Worm (Caenorhabditis elegans): Measurements from ENCODE around the gene F38B2.2.
A peak's percentile ranks its signal among the peaks of the same experiment; 100 is the strongest.

F38B2.2 gene

DNA sequence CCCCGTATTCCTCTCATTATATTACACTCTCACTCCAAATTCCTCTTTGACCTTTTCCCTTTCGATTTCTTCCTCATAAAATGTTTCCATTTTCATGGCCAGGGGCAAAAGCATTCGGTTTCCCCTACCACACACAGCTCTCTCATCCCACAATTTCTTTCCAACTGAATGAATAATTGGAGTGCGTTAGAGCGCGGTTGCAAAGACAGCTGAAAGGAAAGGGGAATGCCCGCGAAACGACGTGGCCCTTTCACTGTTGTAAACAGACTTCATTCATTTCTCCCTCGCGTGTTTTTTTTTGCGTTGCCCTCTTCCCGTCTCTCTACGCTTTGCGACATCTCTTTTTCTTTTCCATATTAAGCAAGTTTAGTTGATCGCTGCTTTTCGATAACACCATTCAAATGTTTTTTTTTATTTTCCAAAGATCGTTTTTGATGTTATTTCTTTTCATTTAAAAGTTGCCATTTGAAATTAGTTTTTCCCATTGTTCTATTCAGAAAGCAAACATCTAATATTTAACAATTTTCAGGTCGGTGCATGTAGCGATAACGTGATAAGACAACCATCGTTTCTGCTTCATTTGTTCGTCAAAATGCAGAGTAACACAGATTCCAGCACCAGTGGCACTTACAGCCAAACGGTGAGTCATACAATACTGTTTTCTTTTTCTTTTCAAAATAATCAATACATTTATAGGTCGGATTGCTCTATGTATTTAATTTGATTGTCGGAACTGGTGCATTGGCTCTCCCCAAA, 16.7 kb downstream of the F38B2.2 start, which contains the start of gene C03A3.2 (continued):
- TF ChIP-seq jun-1 (tag; optimal IDR thresholded peaks at IDR 0.05) (no peak), alr-1 (tag; optimal IDR thresholded peaks at IDR 0.05; ENCODE audit: borderline replicate concordance) (no peak), aly-2 (tag; optimal IDR thresholded peaks at IDR 0.05) (no peak), zag-1 (tag; optimal IDR thresholded peaks at IDR 0.05) (no peak), rnt-1 (tag; optimal IDR thresholded peaks at IDR 0.05) (peak; percentile 55), dpl-1 (GFP tag; optimal IDR thresholded peaks at IDR 0.05) (peak; percentile 38 to 79 (median 61)), snu-23 (GFP tag; optimal IDR thresholded peaks at IDR 0.05) (peak; percentile 74), ceh-90 (tag; optimal IDR thresholded peaks at IDR 0.05) (no peak), ama-1 (optimal IDR thresholded peaks at IDR 0.05) (no peak), tlp-1 (tag; optimal IDR thresholded peaks at IDR 0.05) (no peak), pag-3 (tag; optimal IDR thresholded peaks at IDR 0.05; ENCODE audit: borderline replicate concordance, insufficient read depth) (no peak), efl-3 (GFP tag; optimal IDR thresholded peaks at IDR 0.05) (no peak), hlh-17 (GFP tag; optimal IDR thresholded peaks at IDR 0.05; ENCODE audit: borderline replicate concordance) (no peak), vab-15 (tag; optimal IDR thresholded peaks at IDR 0.05) (peak; percentile 92), C34B4.2 (tag; optimal IDR thresholded peaks at IDR 0.05) (no peak), nhr-11 (tag; optimal IDR thresholded peaks at IDR 0.05) (no peak), fos-1 (tag; optimal IDR thresholded peaks at IDR 0.05) (peak; percentile 67), ztf-11 (tag; optimal IDR thresholded peaks at IDR 0.05) (no peak), pax-3 (tag; optimal IDR thresholded peaks at IDR 0.05) (no peak), C04F5.9 (tag; optimal IDR thresholded peaks at IDR 0.05) (no peak), ceh-82 (tag; optimal IDR thresholded peaks at IDR 0.05) (peak; percentile 10 to 87 (median 64)), nhr-76 (tag; optimal IDR thresholded peaks at IDR 0.05) (no peak), unc-30 (tag; optimal IDR thresholded peaks at IDR 0.05) (no peak), ceh-88 (GFP tag; IDR thresholded peaks at IDR 0.05) (no peak), pqm-1 (tag; optimal IDR thresholded peaks at IDR 0.05) (no peak), elt-3 (tag; optimal IDR thresholded peaks at IDR 0.05) (peak in 1 of 6 experiments; percentile 55), elt-2 (tag; optimal IDR thresholded peaks at IDR 0.05) (peak; percentile 5), sup-37 (GFP tag; optimal IDR thresholded peaks at IDR 0.05) (no peak), blmp-1 (tag; optimal IDR thresholded peaks at IDR 0.05) (peak; percentile 97), aha-1 (tag; optimal IDR thresholded peaks at IDR 0.05) (no peak), irx-1 (tag; optimal IDR thresholded peaks at IDR 0.05) (peak; percentile 26), dsc-1 (tag; optimal IDR thresholded peaks at IDR 0.05) (peak; percentile 42), grh-1 (GFP tag; IDR thresholded peaks at IDR 0.05) (no peak), nhr-237 (tag; optimal IDR thresholded peaks at IDR 0.05) (no peak), unc-130 (tag; optimal IDR thresholded peaks at IDR 0.05) (no peak), sptf-1 (tag; optimal IDR thresholded peaks at IDR 0.05) (no peak), egl-13 (tag; optimal IDR thresholded peaks at IDR 0.05) (peak; percentile 24), lsy-2 (tag; optimal IDR thresholded peaks at IDR 0.05) (peak; percentile 54 to 76), nhr-90 (tag; optimal IDR thresholded peaks at IDR 0.05; ENCODE audit: poor library complexity) (no peak), egl-27 (tag; optimal IDR thresholded peaks at IDR 0.05) (no peak), skn-1 (tag; optimal IDR thresholded peaks at IDR 0.05) (peak; percentile 14), tbx-2 (tag; optimal IDR thresholded peaks at IDR 0.05) (peak; percentile 67), nhr-47 (tag; optimal IDR thresholded peaks at IDR 0.05) (peak; percentile 67), unc-62 (GFP tag; optimal IDR thresholded peaks at IDR 0.05) (no peak), Y116A8C.19 (tag; optimal IDR thresholded peaks at IDR 0.05; ENCODE audit: borderline replicate concordance) (no peak), nhr-28 (tag; optimal IDR thresholded peaks at IDR 0.05) (no peak), F16B12.6 (tag; optimal IDR thresholded peaks at IDR 0.05) (no peak), snpc-4 (tag; optimal IDR thresholded peaks at IDR 0.05) (peak; percentile 39), sox-4 (tag; optimal IDR thresholded peaks at IDR 0.05) (no peak), ces-1 (GFP tag; optimal IDR thresholded peaks at IDR 0.05) (no peak), unc-98 (GFP tag; IDR thresholded peaks at IDR 0.05) (no peak), fkh-10 (GFP tag; optimal IDR thresholded peaks at IDR 0.05) (peak; percentile 64)
